Fruit fly (Drosophila melanogaster) whole organism, wandering third instar larva: ENCODE data around the gene Rsod.

Source experiments
- Abd-B ChIP-seq: fragments of >200 bp; optimal IDR thresholded peaks from 2 replicates; lab custom pipeline; 2017; ENCODE audit warnings: missing biosample characterization, missing genetic modification characterization
- CG32264 ChIP-seq: fragments of 200-800 bp; sonication (Bioruptor generic); optimal IDR thresholded peaks from 2 replicates; lab custom pipeline; 2016; ENCODE audit warnings: missing biosample characterization, missing genetic modification characterization
- CG9705 ChIP-seq: fragments of 200-800 bp; sonication (Bioruptor generic); optimal IDR thresholded peaks from 2 replicates; lab custom pipeline; 2018; ENCODE audit warnings: missing biosample characterization, mild to moderate bottlenecking, missing genetic modification characterization
- Dfd ChIP-seq: fragments of >200 bp; optimal IDR thresholded peaks from 2 replicates; lab custom pipeline; 2017; ENCODE audit warnings: missing biosample characterization, missing genetic modification characterization
- Dif ChIP-seq: fragments of 200-275, 200-300 bp; sonication (Bioruptor generic); optimal IDR thresholded peaks from 2 replicates; lab custom pipeline; 2018; ENCODE audit warnings: missing biosample characterization, missing genetic modification characterization; ENCODE audit not compliant: partially characterized antibody
- HLH106 ChIP-seq: fragments of 200-800 bp; optimal IDR thresholded peaks from 3 replicates; lab custom pipeline; 2019; ENCODE audit warnings: missing biosample characterization, mild to moderate bottlenecking, missing genetic modification characterization, moderate library complexity
- Hnf4 ChIP-seq: fragments of 200-800 bp; sonication (Bioruptor generic); optimal IDR thresholded peaks from 2 replicates; lab custom pipeline; 2016; ENCODE audit warnings: missing biosample characterization, mild to moderate bottlenecking, missing genetic modification characterization
- Hr78 ChIP-seq: fragments of >200 bp; optimal IDR thresholded peaks from 2 replicates; lab custom pipeline; 2017; ENCODE audit warnings: missing biosample characterization, missing genetic modification characterization
- Hr83 ChIP-seq: fragments of 200-300 bp; sonication (Bioruptor generic); optimal IDR thresholded peaks from 2 replicates; lab custom pipeline; 2016; ENCODE audit warnings: missing biosample characterization, mild to moderate bottlenecking, missing genetic modification characterization, moderate library complexity; ENCODE audit not compliant: poor library complexity, severe bottlenecking
- Jra ChIP-seq: sonication (Bioruptor generic); optimal IDR thresholded peaks from 2 replicates; lab custom pipeline; 2016; ENCODE audit warnings: missing biosample characterization, missing genetic modification characterization
- Mio ChIP-seq: sonication (Bioruptor generic); optimal IDR thresholded peaks from 2 replicates; lab custom pipeline; 2016; ENCODE audit warnings: missing biosample characterization, missing genetic modification characterization
- OdsH ChIP-seq: fragments of 200-800 bp; sonication (Bioruptor generic); optimal IDR thresholded peaks from 2 replicates; lab custom pipeline; 2016; ENCODE audit warnings: missing biosample characterization, mild to moderate bottlenecking, missing genetic modification characterization
- Rel ChIP-seq, 2 experiments: fragments of 200-800 bp; sonication (Bioruptor generic) in 1 of 2; optimal IDR thresholded peaks; 2 replicates in 1 of 2; 3 replicates in 1 of 2; lab custom pipeline; 2016 to 2019; ENCODE audit warnings: mild to moderate bottlenecking in 2 of 2, missing biosample characterization in 2 of 2, missing genetic modification characterization in 2 of 2, moderate library complexity in 1 of 2
- Sp1 ChIP-seq: fragments of 200-800 bp; sonication (Bioruptor generic); optimal IDR thresholded peaks from 3 replicates; lab custom pipeline; 2019; ENCODE audit warnings: missing biosample characterization, mild to moderate bottlenecking, missing genetic modification characterization, moderate library complexity
- br ChIP-seq: fragments of 200-800 bp; sonication (Bioruptor generic); optimal IDR thresholded peaks from 2 replicates; lab custom pipeline; 2016; ENCODE audit warnings: missing biosample characterization, missing genetic modification characterization
- brk ChIP-seq: fragments of 200-800 bp; sonication (Bioruptor generic); optimal IDR thresholded peaks from 2 replicates; lab custom pipeline; 2016; ENCODE audit warnings: missing biosample characterization, mild to moderate bottlenecking, missing genetic modification characterization
- dl ChIP-seq, 2 experiments: fragments of 175-275, 200-275 bp in 1 of 2; fragments of 200-275 bp in 1 of 2; sonication (Bioruptor generic); optimal IDR thresholded peaks; lab custom pipeline; 2018; ENCODE audit warnings: mild to moderate bottlenecking in 2 of 2, missing biosample characterization in 2 of 2, missing genetic modification characterization in 2 of 2, moderate library complexity in 2 of 2; ENCODE audit not compliant: partially characterized antibody in 2 of 2, insufficient read depth in 1 of 2
- dmrt93B ChIP-seq: fragments of 200-800 bp; sonication (Bioruptor generic); optimal IDR thresholded peaks from 2 replicates; lab custom pipeline; 2018; ENCODE audit warnings: missing biosample characterization, mild to moderate bottlenecking, missing genetic modification characterization
- ey ChIP-seq: fragments of 200-800 bp; sonication (Bioruptor generic); optimal IDR thresholded peaks from 2 replicates; lab custom pipeline; 2016; ENCODE audit warnings: missing biosample characterization, missing genetic modification characterization
- foxo ChIP-seq, 2 experiments: fragments of 200-800 bp; sonication (Bioruptor generic); optimal IDR thresholded peaks; 2 replicates in 1 of 2; 3 replicates in 1 of 2; lab custom pipeline; 2016 to 2017; ENCODE audit warnings: missing biosample characterization in 2 of 2, missing genetic modification characterization in 2 of 2
- fru ChIP-seq: fragments of 200-800 bp; sonication (Bioruptor generic); optimal IDR thresholded peaks from 3 replicates; lab custom pipeline; 2016; ENCODE audit warnings: missing biosample characterization, mild to moderate bottlenecking, missing genetic modification characterization
- h ChIP-seq: fragments of 200-800 bp; sonication (Bioruptor generic); optimal IDR thresholded peaks from 3 replicates; lab custom pipeline; 2016; ENCODE audit warnings: missing biosample characterization, mild to moderate bottlenecking, missing genetic modification characterization
- lola ChIP-seq: fragments of >200 bp; optimal IDR thresholded peaks from 2 replicates; lab custom pipeline; 2017; ENCODE audit warnings: missing biosample characterization, missing genetic modification characterization
- pan ChIP-seq: fragments of >200 bp; optimal IDR thresholded peaks from 2 replicates; lab custom pipeline; 2017
- psq ChIP-seq: fragments of 200-800 bp; sonication (Bioruptor generic); optimal IDR thresholded peaks from 3 replicates; lab custom pipeline; 2017; ENCODE audit warnings: missing biosample characterization, mild to moderate bottlenecking, missing genetic modification characterization, moderate library complexity
- rgr ChIP-seq: fragments of 200-800 bp; sonication (Bioruptor generic); optimal IDR thresholded peaks from 3 replicates; lab custom pipeline; 2016; ENCODE audit warnings: missing biosample characterization, mild to moderate bottlenecking, missing genetic modification characterization
- sage ChIP-seq: fragments of 200-800 bp; sonication (Bioruptor generic); optimal IDR thresholded peaks from 2 replicates; lab custom pipeline; 2016; ENCODE audit warnings: missing biosample characterization, mild to moderate bottlenecking, missing genetic modification characterization
- sv ChIP-seq: fragments of 200-800 bp; sonication (Bioruptor generic); optimal IDR thresholded peaks from 3 replicates; lab custom pipeline; 2016; ENCODE audit warnings: missing biosample characterization, missing genetic modification characterization
- tai ChIP-seq: sonication (Bioruptor generic); optimal IDR thresholded peaks from 2 replicates; lab custom pipeline; 2016; ENCODE audit warnings: missing biosample characterization, missing genetic modification characterization
- usp ChIP-seq: fragments of >200 bp; optimal IDR thresholded peaks from 2 replicates; lab custom pipeline; 2017; ENCODE audit warnings: missing biosample characterization, missing genetic modification characterization
- woc ChIP-seq: sonication (Bioruptor generic); optimal IDR thresholded peaks from 2 replicates; lab custom pipeline; 2016; ENCODE audit warnings: missing biosample characterization, mild to moderate bottlenecking, missing genetic modification characterization

Rsod gene

dm6 chr3R:30202898-30203103 is 31.8 kb upstream of the Rsod start, which contains the start of gene CG9743:
Gene CG9743 (minus strand): TSS chr3R:30202998.
- TF ChIP-seq Sp1 (GFP tag; lab: Kevin White, UChicago) (no peak), pan (no peak)

- TF ChIP-seq psq (no peak), Hr83 (GFP tag; lab: Kevin White, UChicago) (no peak), usp (GFP tag; lab: Kevin White, UChicago) (no peak), lola (GFP tag; lab: Kevin White, UChicago) (no peak), h (GFP tag; lab: Kevin White, UChicago) (no peak), Dfd (GFP tag; lab: Kevin White, UChicago) (no peak), brk (GFP tag; lab: Kevin White, UChicago) (no peak), Dif (GFP tag; lab: Kevin White, UChicago) (no peak), br (GFP tag; lab: Kevin White, UChicago) (no peak), CG9705 (no peak), OdsH (GFP tag; lab: Kevin White, UChicago) (no peak), Jra (GFP tag; lab: Kevin White, UChicago) (no peak), fru (GFP tag; lab: Kevin White, UChicago) (no peak), pan (no peak)
These were observed 30.1 kb upstream of the Rsod start for dm6 chr3R:30201064-30201463.

dm6 chr3R:30200091-30200698 is 29.2 kb upstream of the Rsod start:
- TF ChIP-seq Jra (GFP tag; lab: Kevin White, UChicago) (peak; percentile 10), Hr83 (GFP tag; lab: Kevin White, UChicago) (no peak), Rel (GFP tag; optimal IDR thresholded peaks at IDR 0.05; lab: Kevin White, UChicago) (no peak), Rel (tag; optimal IDR thresholded peaks at IDR 0.05; lab: Kevin White, UChicago) (peak; percentile 33), psq (no peak), fru (GFP tag; lab: Kevin White, UChicago) (peak; percentile 44), h (GFP tag; lab: Kevin White, UChicago) (peak; percentile 37)
- TF ChIP-seq, all 38 proteins: peak for 4

- no peak for TF ChIP-seq Rel (GFP tag; optimal IDR thresholded peaks at IDR 0.05; lab: Kevin White, UChicago)
- no peak for TF ChIP-seq Rel (tag; optimal IDR thresholded peaks at IDR 0.05; lab: Kevin White, UChicago)
- TF ChIP-seq woc (GFP tag; lab: Kevin White, UChicago), result no peak
- TF ChIP-seq tai (GFP tag; lab: Kevin White, UChicago), result no peak
- no peak for TF ChIP-seq fru (GFP tag; lab: Kevin White, UChicago)
- TF ChIP-seq usp (GFP tag; lab: Kevin White, UChicago), result no peak
- TF ChIP-seq pan, result no peak
- no peak for TF ChIP-seq Abd-B (GFP tag; lab: Kevin White, UChicago)
- no peak for TF ChIP-seq Mio (GFP tag; lab: Kevin White, UChicago)
- TF ChIP-seq Jra (GFP tag; lab: Kevin White, UChicago), result no peak
- TF ChIP-seq lola (GFP tag; lab: Kevin White, UChicago), result no peak
- TF ChIP-seq psq, result no peak
- TF ChIP-seq sage, result no peak
- no peak for TF ChIP-seq Dif (GFP tag; lab: Kevin White, UChicago)
These were observed 27.8 kb upstream of the Rsod start for dm6 chr3R:30198793-30199192.

- no peak for TF ChIP-seq Dfd (GFP tag; lab: Kevin White, UChicago)
- no peak for TF ChIP-seq Hnf4 (GFP tag; lab: Kevin White, UChicago)
- no peak for TF ChIP-seq Hr83 (GFP tag; lab: Kevin White, UChicago)
- TF ChIP-seq brk (GFP tag; lab: Kevin White, UChicago), result no peak
- no peak for TF ChIP-seq sage
- no peak for TF ChIP-seq h (GFP tag; lab: Kevin White, UChicago)
- no peak for TF ChIP-seq foxo (GFP tag; optimal IDR thresholded peaks at IDR 0.05; lab: Kevin White, UChicago)
- TF ChIP-seq ey, result no peak
- no peak for TF ChIP-seq Mio (GFP tag; lab: Kevin White, UChicago)
- TF ChIP-seq HLH106 (tag; lab: Kevin White, UChicago), result no peak
- TF ChIP-seq Abd-B (GFP tag; lab: Kevin White, UChicago), result no peak
These were observed 26.8 kb upstream of the Rsod start for dm6 chr3R:30197796-30198195.

- no peak for TF ChIP-seq Rel (GFP tag; optimal IDR thresholded peaks at IDR 0.05; lab: Kevin White, UChicago)
- no peak for TF ChIP-seq Rel (tag; optimal IDR thresholded peaks at IDR 0.05; lab: Kevin White, UChicago)
- TF ChIP-seq Hr78 (GFP tag; lab: Kevin White, UChicago), result no peak
- TF ChIP-seq rgr (GFP tag; lab: Kevin White, UChicago), result no peak
- TF ChIP-seq sv (GFP tag; lab: Kevin White, UChicago), result no peak
- TF ChIP-seq Dfd (GFP tag; lab: Kevin White, UChicago), result no peak
- TF ChIP-seq Sp1 (GFP tag; lab: Kevin White, UChicago), result no peak
- no peak for TF ChIP-seq dl (GFP tag; optimal IDR thresholded peaks at IDR 0.05; lab: Kevin White, UChicago; ENCODE audit: insufficient read depth in 1 of 2, partially characterized antibody in 2 of 2)
- TF ChIP-seq usp (GFP tag; lab: Kevin White, UChicago), result no peak
- TF ChIP-seq CG9705, result no peak
- no peak for TF ChIP-seq foxo (GFP tag; optimal IDR thresholded peaks at IDR 0.05; lab: Kevin White, UChicago)
- TF ChIP-seq pan, result no peak
- no peak for TF ChIP-seq Jra (GFP tag; lab: Kevin White, UChicago)
- no peak for TF ChIP-seq lola (GFP tag; lab: Kevin White, UChicago)
- no peak for TF ChIP-seq Hr83 (GFP tag; lab: Kevin White, UChicago)
- TF ChIP-seq Mio (GFP tag; lab: Kevin White, UChicago), result no peak
- TF ChIP-seq h (GFP tag; lab: Kevin White, UChicago), result no peak
- TF ChIP-seq ey, result no peak
- no peak for TF ChIP-seq dmrt93B (GFP tag; lab: Kevin White, UChicago)
- TF ChIP-seq CG32264 (GFP tag; lab: Kevin White, UChicago), result no peak
These were observed 25.1 kb upstream of the Rsod start, which contains the start of gene CG15531 for dm6 chr3R:30196128-30196527. Gene CG15531 (minus strand): TSS chr3R:30196228.
